Fruit fly (Drosophila melanogaster) whole organism, wandering third instar larva: ENCODE data around the gene CG13907.
A peak's percentile ranks its signal among the peaks of the same experiment; 100 is the strongest.

Experiments used
- Abd-B ChIP-seq: fragments of >200 bp; optimal IDR thresholded peaks from 2 replicates; lab custom pipeline; 2017; ENCODE audit warnings: missing biosample characterization, missing genetic modification characterization
- CG32264 ChIP-seq: fragments of 200-800 bp; sonication (Bioruptor generic); optimal IDR thresholded peaks from 2 replicates; lab custom pipeline; 2016; ENCODE audit warnings: missing biosample characterization, missing genetic modification characterization
- CG9705 ChIP-seq: fragments of 200-800 bp; sonication (Bioruptor generic); optimal IDR thresholded peaks from 2 replicates; lab custom pipeline; 2018; ENCODE audit warnings: missing biosample characterization, mild to moderate bottlenecking, missing genetic modification characterization
- CrebA ChIP-seq: fragments of 200-800 bp; sonication (Bioruptor generic); optimal IDR thresholded peaks from 2 replicates; lab custom pipeline; 2016; ENCODE audit warnings: missing biosample characterization, mild to moderate bottlenecking, missing genetic modification characterization, borderline replicate concordance
- Dfd ChIP-seq: fragments of >200 bp; optimal IDR thresholded peaks from 2 replicates; lab custom pipeline; 2017; ENCODE audit warnings: missing biosample characterization, missing genetic modification characterization
- Dif ChIP-seq: fragments of 200-275, 200-300 bp; sonication (Bioruptor generic); optimal IDR thresholded peaks from 2 replicates; lab custom pipeline; 2018; ENCODE audit warnings: missing biosample characterization, missing genetic modification characterization; ENCODE audit not compliant: partially characterized antibody
- GATAd ChIP-seq: sonication (Bioruptor generic); optimal IDR thresholded peaks from 2 replicates; lab custom pipeline; 2016; ENCODE audit warnings: missing biosample characterization, missing genetic modification characterization
- HLH106 ChIP-seq: fragments of 200-800 bp; optimal IDR thresholded peaks from 3 replicates; lab custom pipeline; 2019; ENCODE audit warnings: missing biosample characterization, mild to moderate bottlenecking, missing genetic modification characterization, moderate library complexity
- Hnf4 ChIP-seq: fragments of 200-800 bp; sonication (Bioruptor generic); optimal IDR thresholded peaks from 2 replicates; lab custom pipeline; 2016; ENCODE audit warnings: missing biosample characterization, mild to moderate bottlenecking, missing genetic modification characterization
- Hr83 ChIP-seq: fragments of 200-300 bp; sonication (Bioruptor generic); optimal IDR thresholded peaks from 2 replicates; lab custom pipeline; 2016; ENCODE audit warnings: missing biosample characterization, mild to moderate bottlenecking, missing genetic modification characterization, moderate library complexity; ENCODE audit not compliant: poor library complexity, severe bottlenecking
- Mio ChIP-seq: sonication (Bioruptor generic); optimal IDR thresholded peaks from 2 replicates; lab custom pipeline; 2016; ENCODE audit warnings: missing biosample characterization, missing genetic modification characterization
- Myc ChIP-seq: fragments of >200 bp; optimal IDR thresholded peaks from 2 replicates; lab custom pipeline; 2017
- N ChIP-seq: fragments of >200 bp; optimal IDR thresholded peaks from 2 replicates; lab custom pipeline; 2018; ENCODE audit warnings: missing biosample characterization, missing external identifiers, missing genetic modification characterization
- OdsH ChIP-seq: fragments of 200-800 bp; sonication (Bioruptor generic); optimal IDR thresholded peaks from 2 replicates; lab custom pipeline; 2016; ENCODE audit warnings: missing biosample characterization, mild to moderate bottlenecking, missing genetic modification characterization
- Rel ChIP-seq, 2 experiments: fragments of 200-800 bp; sonication (Bioruptor generic) in 1 of 2; optimal IDR thresholded peaks; 2 replicates in 1 of 2; 3 replicates in 1 of 2; lab custom pipeline; 2016 to 2019; ENCODE audit warnings: mild to moderate bottlenecking in 2 of 2, missing biosample characterization in 2 of 2, missing genetic modification characterization in 2 of 2, moderate library complexity in 1 of 2
- Sp1 ChIP-seq: fragments of 200-800 bp; sonication (Bioruptor generic); optimal IDR thresholded peaks from 3 replicates; lab custom pipeline; 2019; ENCODE audit warnings: missing biosample characterization, mild to moderate bottlenecking, missing genetic modification characterization, moderate library complexity
- Vsx2 ChIP-seq: fragments of 200-300, 225-300 bp; sonication (Bioruptor generic); optimal IDR thresholded peaks from 2 replicates; lab custom pipeline; 2018; ENCODE audit warnings: missing biosample characterization, missing genetic modification characterization; ENCODE audit not compliant: partially characterized antibody
- br ChIP-seq: fragments of 200-800 bp; sonication (Bioruptor generic); optimal IDR thresholded peaks from 2 replicates; lab custom pipeline; 2016; ENCODE audit warnings: missing biosample characterization, missing genetic modification characterization
- brk ChIP-seq: fragments of 200-800 bp; sonication (Bioruptor generic); optimal IDR thresholded peaks from 2 replicates; lab custom pipeline; 2016; ENCODE audit warnings: missing biosample characterization, mild to moderate bottlenecking, missing genetic modification characterization
- dl ChIP-seq, 2 experiments: fragments of 175-275, 200-275 bp in 1 of 2; fragments of 200-275 bp in 1 of 2; sonication (Bioruptor generic); optimal IDR thresholded peaks; lab custom pipeline; 2018; ENCODE audit warnings: mild to moderate bottlenecking in 2 of 2, missing biosample characterization in 2 of 2, missing genetic modification characterization in 2 of 2, moderate library complexity in 2 of 2; ENCODE audit not compliant: partially characterized antibody in 2 of 2, insufficient read depth in 1 of 2
- dmrt93B ChIP-seq: fragments of 200-800 bp; sonication (Bioruptor generic); optimal IDR thresholded peaks from 2 replicates; lab custom pipeline; 2018; ENCODE audit warnings: missing biosample characterization, mild to moderate bottlenecking, missing genetic modification characterization
- dsf ChIP-seq: sonication (Bioruptor generic); optimal IDR thresholded peaks from 2 replicates; lab custom pipeline; 2016; ENCODE audit warnings: missing biosample characterization, missing genetic modification characterization, borderline replicate concordance
- ey ChIP-seq: fragments of 200-800 bp; sonication (Bioruptor generic); optimal IDR thresholded peaks from 2 replicates; lab custom pipeline; 2016; ENCODE audit warnings: missing biosample characterization, missing genetic modification characterization
- foxo ChIP-seq, 2 experiments: fragments of 200-800 bp; sonication (Bioruptor generic); optimal IDR thresholded peaks; 2 replicates in 1 of 2; 3 replicates in 1 of 2; lab custom pipeline; 2016 to 2017; ENCODE audit warnings: missing biosample characterization in 2 of 2, missing genetic modification characterization in 2 of 2
- fru ChIP-seq: fragments of 200-800 bp; sonication (Bioruptor generic); optimal IDR thresholded peaks from 3 replicates; lab custom pipeline; 2016; ENCODE audit warnings: missing biosample characterization, mild to moderate bottlenecking, missing genetic modification characterization
- h ChIP-seq: fragments of 200-800 bp; sonication (Bioruptor generic); optimal IDR thresholded peaks from 3 replicates; lab custom pipeline; 2016; ENCODE audit warnings: missing biosample characterization, mild to moderate bottlenecking, missing genetic modification characterization
- jim ChIP-seq: fragments of 175-275, 200-325 bp; sonication (Bioruptor generic); optimal IDR thresholded peaks from 2 replicates; lab custom pipeline; 2016; ENCODE audit warnings: missing biosample characterization, mild to moderate bottlenecking, missing genetic modification characterization
- lola ChIP-seq: fragments of >200 bp; optimal IDR thresholded peaks from 2 replicates; lab custom pipeline; 2017; ENCODE audit warnings: missing biosample characterization, missing genetic modification characterization
- pan ChIP-seq: fragments of >200 bp; optimal IDR thresholded peaks from 2 replicates; lab custom pipeline; 2017
- psq ChIP-seq: fragments of 200-800 bp; sonication (Bioruptor generic); optimal IDR thresholded peaks from 3 replicates; lab custom pipeline; 2017; ENCODE audit warnings: missing biosample characterization, mild to moderate bottlenecking, missing genetic modification characterization, moderate library complexity
- rgr ChIP-seq: fragments of 200-800 bp; sonication (Bioruptor generic); optimal IDR thresholded peaks from 3 replicates; lab custom pipeline; 2016; ENCODE audit warnings: missing biosample characterization, mild to moderate bottlenecking, missing genetic modification characterization
- sv ChIP-seq: fragments of 200-800 bp; sonication (Bioruptor generic); optimal IDR thresholded peaks from 3 replicates; lab custom pipeline; 2016; ENCODE audit warnings: missing biosample characterization, missing genetic modification characterization
- tai ChIP-seq: sonication (Bioruptor generic); optimal IDR thresholded peaks from 2 replicates; lab custom pipeline; 2016; ENCODE audit warnings: missing biosample characterization, missing genetic modification characterization
- woc ChIP-seq: sonication (Bioruptor generic); optimal IDR thresholded peaks from 2 replicates; lab custom pipeline; 2016; ENCODE audit warnings: missing biosample characterization, mild to moderate bottlenecking, missing genetic modification characterization

CG13907 gene

DNA sequence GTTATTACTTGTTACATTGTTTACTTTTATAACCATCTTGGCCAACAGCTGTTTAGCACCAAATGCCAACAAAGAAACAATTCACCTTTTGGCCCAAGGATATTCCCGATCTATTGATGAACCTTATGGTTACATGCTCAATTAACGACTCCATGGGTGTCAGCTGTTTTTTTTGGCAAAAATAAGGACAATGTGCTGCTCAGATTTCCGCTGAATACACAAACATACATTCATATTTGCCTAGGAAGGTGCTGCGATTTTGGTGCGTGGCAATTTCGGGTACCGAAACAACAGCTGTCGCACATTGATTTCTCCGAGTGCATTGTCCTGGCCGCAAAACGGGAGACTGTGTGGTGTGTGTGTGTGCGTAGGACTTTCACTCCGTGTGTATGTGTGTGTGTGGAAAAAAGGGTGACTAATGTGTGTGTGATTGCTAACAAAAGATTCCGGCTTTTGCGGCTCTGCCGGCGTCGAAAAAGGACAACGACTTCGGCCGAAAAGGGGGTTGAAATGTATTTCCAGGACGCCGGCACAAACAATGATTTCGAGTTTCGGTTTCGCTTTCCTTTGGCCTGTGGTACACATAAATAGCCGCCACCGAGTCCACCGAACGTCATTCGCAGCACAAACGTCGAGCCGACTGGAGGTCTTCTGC lies 26.8 kb upstream of the CG13907 start, which contains the start of gene nerfin-1:
Gene nerfin-1, plus strand, starts transcription at position 605 of the 655 bp plus-strand sequence.
- TF ChIP-seq foxo (GFP tag; optimal IDR thresholded peaks at IDR 0.05; lab: Kevin White, UChicago) (peak in 1 of 2 experiments; percentile 5), br (GFP tag; lab: Kevin White, UChicago) (no peak), fru (GFP tag; lab: Kevin White, UChicago) (no peak), Sp1 (GFP tag; lab: Kevin White, UChicago) (peak; percentile 35), dmrt93B (peak; percentile 1), Hr83 (GFP tag; lab: Kevin White, UChicago) (no peak), HLH106 (tag; lab: Kevin White, UChicago) (peak; percentile 17), N (GFP tag; lab: Kevin White, UChicago) (no peak), GATAd (no peak), tai (no peak), dsf (no peak), CG32264 (GFP tag; lab: Kevin White, UChicago) (no peak), psq (GFP tag; lab: Kevin White, UChicago) (peak; percentile 13), woc (GFP tag; lab: Kevin White, UChicago) (no peak), Abd-B (GFP tag; lab: Kevin White, UChicago) (no peak), CG9705 (GFP tag; lab: Kevin White, UChicago) (no peak), ey (GFP tag; lab: Kevin White, UChicago) (peak; percentile 31), dl (GFP tag; optimal IDR thresholded peaks at IDR 0.05; lab: Kevin White, UChicago; ENCODE audit: insufficient read depth in 1 of 2, partially characterized antibody in 2 of 2) (no peak), Dfd (GFP tag; lab: Kevin White, UChicago) (no peak), lola (no peak), Rel (GFP tag; optimal IDR thresholded peaks at IDR 0.05; lab: Kevin White, UChicago) (no peak), Rel (tag; optimal IDR thresholded peaks at IDR 0.05; lab: Kevin White, UChicago) (no peak), CrebA (GFP tag; lab: Kevin White, UChicago) (no peak), Dif (no peak), brk (GFP tag; lab: Kevin White, UChicago) (no peak), sv (GFP tag; lab: Kevin White, UChicago) (no peak), h (GFP tag; lab: Kevin White, UChicago) (no peak), Mio (GFP tag; lab: Kevin White, UChicago) (no peak)

DNA sequence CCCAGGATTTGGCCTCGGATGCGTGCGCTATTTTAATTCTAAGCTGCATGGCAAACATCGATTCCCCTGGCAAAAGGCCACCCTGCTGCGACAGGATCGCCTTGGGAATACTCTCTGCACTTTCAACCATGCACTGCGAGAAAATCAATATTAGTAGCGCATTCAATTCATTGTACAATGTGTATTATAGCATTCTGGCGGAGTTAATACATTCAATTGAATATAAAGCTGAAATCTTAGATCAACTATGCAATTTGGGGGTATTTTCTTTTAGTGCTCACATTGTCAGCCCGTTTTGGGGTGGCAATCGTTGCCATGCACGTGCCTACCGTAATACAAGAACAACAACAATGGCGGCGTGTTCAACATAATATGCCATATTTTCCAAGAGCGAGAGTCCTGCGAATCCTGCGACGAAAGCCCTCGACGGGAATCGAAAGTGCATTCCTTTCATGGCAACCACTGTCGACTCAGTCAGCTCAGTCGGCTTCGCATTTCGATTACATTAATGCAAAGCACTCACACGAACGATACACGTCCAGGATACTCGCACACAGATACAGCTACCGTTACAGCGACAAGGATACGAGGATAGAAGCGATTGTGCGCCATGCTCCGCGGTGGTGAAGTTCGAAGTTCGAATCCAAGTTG lies 26.0 kb upstream of the CG13907 start:
- TF ChIP-seq Hnf4 (GFP tag; lab: Kevin White, UChicago): peak; percentile 60
- TF ChIP-seq dmrt93B: peak; percentile 40
- TF ChIP-seq woc (GFP tag; lab: Kevin White, UChicago): peak; percentile 39
- TF ChIP-seq jim (GFP tag; lab: Kevin White, UChicago): no peak
- TF ChIP-seq psq (GFP tag; lab: Kevin White, UChicago): peak; percentile 25
- no peak for TF ChIP-seq dsf
- TF ChIP-seq brk (GFP tag; lab: Kevin White, UChicago): no peak
- TF ChIP-seq CrebA (GFP tag; lab: Kevin White, UChicago): no peak
- TF ChIP-seq Abd-B (GFP tag; lab: Kevin White, UChicago): no peak
- peak; percentile 73 for TF ChIP-seq h (GFP tag; lab: Kevin White, UChicago)
- TF ChIP-seq GATAd: no peak
- TF ChIP-seq CG32264 (GFP tag; lab: Kevin White, UChicago): peak; percentile 22
- TF ChIP-seq Mio (GFP tag; lab: Kevin White, UChicago): no peak
- peak in 1 of 2 experiments; percentile 68 for TF ChIP-seq foxo (GFP tag; optimal IDR thresholded peaks at IDR 0.05; lab: Kevin White, UChicago)
- TF ChIP-seq tai: peak; percentile 31
- no peak for TF ChIP-seq Dif
- TF ChIP-seq HLH106 (tag; lab: Kevin White, UChicago): peak; percentile 64
- peak; percentile 45 for TF ChIP-seq OdsH (GFP tag; lab: Kevin White, UChicago)
- TF ChIP-seq rgr (GFP tag; lab: Kevin White, UChicago): peak; percentile 70
- TF ChIP-seq Vsx2 (GFP tag; lab: Kevin White, UChicago): no peak
- TF ChIP-seq ey (GFP tag; lab: Kevin White, UChicago): peak; percentile 75
- TF ChIP-seq pan (lab: Kevin White, UChicago): no peak
- peak; percentile 59 for TF ChIP-seq Sp1 (GFP tag; lab: Kevin White, UChicago)
- TF ChIP-seq Rel (GFP tag; optimal IDR thresholded peaks at IDR 0.05; lab: Kevin White, UChicago): no peak
- peak; percentile 11 for TF ChIP-seq Rel (tag; optimal IDR thresholded peaks at IDR 0.05; lab: Kevin White, UChicago)
- no peak for TF ChIP-seq lola
- TF ChIP-seq br (GFP tag; lab: Kevin White, UChicago): peak; percentile 59
- TF ChIP-seq Myc: no peak
- TF ChIP-seq fru (GFP tag; lab: Kevin White, UChicago): peak; percentile 77
